Fruit fly (Drosophila melanogaster) S2 (cell line): ENCODE measurements around the gene CTCF.

Experiments
- CG8478 ChIP-seq: fragments of >200 bp; optimal IDR thresholded peaks from 2 replicates; lab custom pipeline; 2018
- CTCF ChIP-seq, 2 experiments: fragments of >200 bp; optimal IDR thresholded peaks; 2 replicates each; lab custom pipeline; 2018

dm6 chr3L:7326676-7327075, 29.8 kb downstream of the CTCF start:
- TF ChIP-seq CG8478 = no peak
- no peak for TF ChIP-seq CTCF (optimal IDR thresholded peaks at IDR 0.05; lab: Kevin White, UChicago)
